Worm (Caenorhabditis elegans) whole organism, mixed stage, embryonic: Measurements from ENCODE around the gene mpz-5.

ENCODE experiments used
- elt-3 ChIP-seq: fragments of 150-350 bp; optimal IDR thresholded peaks from 2 replicates; lab custom pipeline; 2014; ENCODE audit warnings: missing biosample characterization, missing genetic modification characterization
- nhr-12 ChIP-seq: fragments of 150-350 bp; optimal IDR thresholded peaks from 2 replicates; lab custom pipeline; 2014; ENCODE audit warnings: missing biosample characterization, missing genetic modification characterization

ce11 chrIV:10409377-10409776 lies 35.8 kb upstream of the mpz-5 start, which contains the start of gene rfk-1:
- TF ChIP-seq nhr-12 (tag; lab: Kevin White, UChicago) (no peak), elt-3 (tag; lab: Kevin White, UChicago) (no peak)
